Fruit fly (Drosophila melanogaster) whole organism, adult: ENCODE results near the gene Pex2.

Experiments used
- CG11617 ChIP-seq: fragments of 200-800 bp; sonication (Bioruptor generic); optimal IDR thresholded peaks from 2 replicates; lab custom pipeline; 2017; ENCODE audit warnings: mild to moderate bottlenecking, missing biosample characterization, missing genetic modification reagents, missing genetic modification characterization
- CG12768 ChIP-seq: fragments of 200-800 bp; sonication (Bioruptor generic); optimal IDR thresholded peaks from 2 replicates; lab custom pipeline; 2017; ENCODE audit warnings: missing biosample characterization, missing genetic modification characterization, mild to moderate bottlenecking, moderate library complexity, missing genetic modification reagents
- CG14711 ChIP-seq: fragments of 200-800 bp; sonication (Bioruptor generic); optimal IDR thresholded peaks from 2 replicates; lab custom pipeline; 2018; ENCODE audit warnings: missing biosample characterization, mild to moderate bottlenecking, missing genetic modification characterization, moderate library complexity
- CG1620 ChIP-seq: fragments of 200-800 bp; sonication (Bioruptor generic); optimal IDR thresholded peaks from 2 replicates; lab custom pipeline; 2016; ENCODE audit warnings: missing biosample characterization, missing genetic modification characterization
- CG33017 ChIP-seq: fragments of 200-800 bp; sonication (Bioruptor generic); optimal IDR thresholded peaks from 2 replicates; lab custom pipeline; 2018; ENCODE audit warnings: missing biosample characterization, mild to moderate bottlenecking, missing genetic modification characterization, moderate library complexity
- CG5204 ChIP-seq: fragments of 200-800 bp; sonication (Bioruptor generic); optimal IDR thresholded peaks from 2 replicates; lab custom pipeline; 2016; ENCODE audit warnings: missing biosample characterization, missing genetic modification characterization
- CG7045 ChIP-seq: fragments of 200-800 bp; sonication (Bioruptor generic); optimal IDR thresholded peaks from 2 replicates; lab custom pipeline; 2017; ENCODE audit warnings: missing biosample characterization, mild to moderate bottlenecking, missing genetic modification characterization
- CG7101 ChIP-seq: fragments of 200-800 bp; sonication (Bioruptor generic); optimal IDR thresholded peaks from 2 replicates; lab custom pipeline; 2018; ENCODE audit warnings: missing biosample characterization, mild to moderate bottlenecking, missing genetic modification characterization, moderate library complexity
- Clk ChIP-seq: fragments of 200-800 bp; sonication (Bioruptor generic); optimal IDR thresholded peaks from 2 replicates; lab custom pipeline; 2017; ENCODE audit warnings: missing biosample characterization, missing genetic modification characterization
- Crg-1 ChIP-seq: fragments of 200-800 bp; sonication (Bioruptor generic); optimal IDR thresholded peaks from 2 replicates; lab custom pipeline; 2016; ENCODE audit warnings: missing biosample characterization, missing genetic modification characterization
- Hr96 ChIP-seq: fragments of 200-800 bp; sonication (Bioruptor generic); optimal IDR thresholded peaks from 2 replicates; lab custom pipeline; 2016; ENCODE audit warnings: missing biosample characterization, missing genetic modification characterization
- Mnt ChIP-seq: fragments of 200-800 bp; sonication (Bioruptor generic); optimal IDR thresholded peaks from 2 replicates; lab custom pipeline; 2016; ENCODE audit warnings: missing biosample characterization, mild to moderate bottlenecking, missing genetic modification characterization
- bab1 ChIP-seq: fragments of 200-800 bp; sonication (Bioruptor generic); optimal IDR thresholded peaks from 3 replicates; lab custom pipeline; 2019; ENCODE audit warnings: missing biosample characterization, mild to moderate bottlenecking, missing genetic modification characterization, moderate library complexity
- cic ChIP-seq: fragments of 200-800 bp; sonication (Bioruptor generic); optimal IDR thresholded peaks from 2 replicates; lab custom pipeline; 2017; ENCODE audit warnings: missing biosample characterization, mild to moderate bottlenecking, missing genetic modification characterization, moderate library complexity
- cnc ChIP-seq, 2 experiments: fragments of >200 bp; optimal IDR thresholded peaks; 2 replicates each; lab custom pipeline; 2017
- kay ChIP-seq: fragments of 200-800 bp; sonication (Bioruptor generic); peaks from one replicate; lab custom pipeline; 2016; ENCODE audit warnings: missing biosample characterization, missing genetic modification characterization, borderline replicate concordance
- ovo ChIP-seq: fragments of 200-800 bp; sonication (Bioruptor generic); optimal IDR thresholded peaks from 2 replicates; lab custom pipeline; 2016; ENCODE audit warnings: missing biosample characterization, missing genetic modification characterization
- pad ChIP-seq: fragments of 200-800 bp; sonication (Bioruptor generic); optimal IDR thresholded peaks from 3 replicates; lab custom pipeline; 2017; ENCODE audit warnings: missing biosample characterization, missing genetic modification characterization, mild to moderate bottlenecking, moderate library complexity, missing genetic modification reagents
- tj ChIP-seq: fragments of 200-800 bp; sonication (Bioruptor generic); optimal IDR thresholded peaks from 3 replicates; lab custom pipeline; 2017; ENCODE audit warnings: missing biosample characterization, mild to moderate bottlenecking, missing genetic modification characterization, moderate library complexity
- toe ChIP-seq: fragments of 200-800 bp; sonication (Bioruptor generic); optimal IDR thresholded peaks from 2 replicates; lab custom pipeline; 2016; ENCODE audit warnings: missing biosample characterization, missing genetic modification characterization

Gene Pex2

dm6 chr3L:8323817-8324216 is 15.0 kb upstream of the Pex2 start:
- no peak for TF ChIP-seq CG33017 (tag; lab: Kevin White, UChicago)
- no peak for TF ChIP-seq Mnt

dm6 chr3L:8325559-8325958 is 13.3 kb upstream of the Pex2 start, which contains the start of gene CG34461:
TSS of gene CG34461 (plus strand) at chr3L:8325859.
- no peak for TF ChIP-seq CG33017 (tag; lab: Kevin White, UChicago)
- TF ChIP-seq toe: no peak
- no peak for TF ChIP-seq CG11617 (GFP tag; lab: Kevin White, UChicago)
- TF ChIP-seq pad (GFP tag; lab: Kevin White, UChicago): no peak
- TF ChIP-seq ovo (GFP tag; lab: Kevin White, UChicago): no peak
- no peak for TF ChIP-seq CG7101 (tag; lab: Kevin White, UChicago)
- TF ChIP-seq CG7045: no peak
- no peak for TF ChIP-seq kay (GFP tag; lab: Kevin White, UChicago)
- no peak for TF ChIP-seq Hr96 (GFP tag; lab: Kevin White, UChicago)
- no peak for TF ChIP-seq CG14711 (tag; lab: Kevin White, UChicago)

- no peak for TF ChIP-seq Hr96 (GFP tag; lab: Kevin White, UChicago)
- TF ChIP-seq cic (GFP tag; lab: Kevin White, UChicago): no peak
- no peak for TF ChIP-seq pad (GFP tag; lab: Kevin White, UChicago)
- no peak for TF ChIP-seq Clk (GFP tag; lab: Kevin White, UChicago)
- no peak for TF ChIP-seq CG5204 (GFP tag; lab: Kevin White, UChicago)
- no peak for TF ChIP-seq Mnt
- TF ChIP-seq bab1: no peak
Observed at dm6 chr3L:8328283-8328682, 10.6 kb upstream of the Pex2 start, which contains the start of gene CG34462. TSS of gene CG34462 (plus strand) at chr3L:8328583.

DNA sequence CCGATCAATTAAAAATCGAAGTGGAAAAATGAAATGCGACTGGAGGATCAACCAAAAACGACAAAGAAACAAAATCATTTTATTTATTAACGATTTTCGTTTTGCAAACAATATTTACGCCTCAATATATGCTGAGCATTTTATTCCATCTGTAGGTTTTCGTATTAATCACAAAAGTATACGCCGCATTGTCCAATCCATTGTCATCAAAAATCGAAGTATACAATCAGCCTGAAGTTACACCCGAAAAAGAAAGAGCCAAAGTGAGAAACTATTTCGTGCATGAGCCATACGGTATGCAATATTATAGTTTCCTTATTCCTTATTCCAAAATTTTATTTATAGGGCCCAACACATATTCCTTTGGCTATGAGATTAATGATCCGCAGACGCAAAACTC is 9.8 kb upstream of the Pex2 start:
- TF ChIP-seq toe (no peak), CG1620 (GFP tag; lab: Kevin White, UChicago) (no peak), CG33017 (tag; lab: Kevin White, UChicago) (no peak), Crg-1 (GFP tag; lab: Kevin White, UChicago) (no peak), Clk (GFP tag; lab: Kevin White, UChicago) (no peak), CG11617 (GFP tag; lab: Kevin White, UChicago) (no peak), pad (GFP tag; lab: Kevin White, UChicago) (no peak)

DNA sequence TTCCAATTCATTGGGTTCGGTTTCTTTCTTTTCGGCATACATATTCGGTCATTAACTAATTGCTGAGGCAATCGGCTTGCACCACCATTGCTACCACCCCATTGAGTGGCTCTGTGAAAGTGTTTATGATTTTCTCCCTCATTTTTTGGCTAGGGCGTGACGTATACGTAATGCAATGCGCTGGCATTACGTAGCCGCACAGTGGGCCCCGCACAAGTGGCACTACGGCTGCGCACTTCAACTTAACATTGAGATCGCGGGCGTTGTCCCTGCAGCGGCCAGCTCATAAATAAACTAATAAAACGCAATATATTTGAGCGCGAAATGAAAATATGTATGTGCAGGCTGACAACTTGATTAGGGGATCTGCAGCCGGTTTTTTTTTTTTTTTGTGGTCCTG is 7.4 kb upstream of the Pex2 start:
- TF ChIP-seq cnc (optimal IDR thresholded peaks at IDR 0.05; lab: Kevin White, UChicago) (no peak), CG11617 (GFP tag; lab: Kevin White, UChicago) (no peak), ovo (GFP tag; lab: Kevin White, UChicago) (no peak), CG14711 (tag; lab: Kevin White, UChicago) (no peak), pad (GFP tag; lab: Kevin White, UChicago) (no peak), tj (GFP tag; lab: Kevin White, UChicago) (no peak), toe (no peak), CG1620 (GFP tag; lab: Kevin White, UChicago) (no peak), CG5204 (GFP tag; lab: Kevin White, UChicago) (no peak), CG7101 (tag; lab: Kevin White, UChicago) (no peak), CG7045 (no peak)

DNA sequence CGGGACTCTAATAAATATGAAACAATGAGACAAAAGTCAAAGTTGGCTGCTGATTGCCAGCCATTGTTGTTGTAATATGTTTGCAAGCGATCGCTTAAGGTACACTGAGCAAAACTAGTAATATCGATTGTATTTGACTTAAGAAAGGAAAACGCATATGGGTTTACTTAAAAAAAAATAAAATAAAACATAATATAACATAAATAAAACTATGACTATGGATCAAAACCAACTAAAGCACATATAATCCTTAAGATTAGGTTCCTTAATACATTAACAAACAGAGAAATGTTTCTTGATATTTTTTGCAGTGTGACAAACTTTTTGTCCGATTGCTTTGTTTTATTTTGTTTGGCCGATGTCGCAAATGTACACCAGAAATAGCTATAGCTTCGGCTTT is 5.3 kb upstream of the Pex2 start:
- no peak for TF ChIP-seq CG14711 (tag; lab: Kevin White, UChicago)
- no peak for TF ChIP-seq CG12768 (GFP tag; lab: Kevin White, UChicago)
- TF ChIP-seq kay (GFP tag; lab: Kevin White, UChicago): no peak
- TF ChIP-seq CG33017 (tag; lab: Kevin White, UChicago): no peak
- no peak for TF ChIP-seq cic (GFP tag; lab: Kevin White, UChicago)
- TF ChIP-seq CG1620 (GFP tag; lab: Kevin White, UChicago): no peak
- TF ChIP-seq CG5204 (GFP tag; lab: Kevin White, UChicago): no peak
- TF ChIP-seq Mnt: no peak
- no peak for TF ChIP-seq CG7101 (tag; lab: Kevin White, UChicago)

DNA sequence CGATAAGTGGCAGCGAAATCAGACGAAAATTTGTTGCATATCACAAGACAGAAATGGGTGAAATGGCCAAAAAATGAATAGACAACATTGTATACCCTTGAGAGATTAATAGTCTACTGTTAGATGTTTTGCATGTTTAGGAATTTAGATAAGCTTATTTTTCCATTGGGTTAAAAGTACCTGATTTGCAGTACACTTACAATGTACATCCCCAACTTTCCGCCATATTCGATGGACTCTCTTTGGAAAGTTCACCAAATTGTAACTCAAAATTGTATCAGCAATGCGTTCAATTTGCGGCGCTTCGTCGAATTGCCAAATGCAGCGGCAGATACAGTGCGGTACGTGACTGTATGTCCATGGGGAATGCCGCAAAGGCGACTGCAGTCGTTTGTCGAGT is 4.5 kb upstream of the Pex2 start:
- no peak for TF ChIP-seq CG12768 (GFP tag; lab: Kevin White, UChicago)
- TF ChIP-seq CG7101 (tag; lab: Kevin White, UChicago): no peak
- no peak for TF ChIP-seq cnc (optimal IDR thresholded peaks at IDR 0.05; lab: Kevin White, UChicago)
- TF ChIP-seq Crg-1 (GFP tag; lab: Kevin White, UChicago): no peak
- no peak for TF ChIP-seq Hr96 (GFP tag; lab: Kevin White, UChicago)
- TF ChIP-seq CG7045: no peak
- no peak for TF ChIP-seq kay (GFP tag; lab: Kevin White, UChicago)
- TF ChIP-seq CG14711 (tag; lab: Kevin White, UChicago): no peak

dm6 chr3L:8336372-8336771 is 2.5 kb upstream of the Pex2 start, which contains the start of gene Cpr66Cb:
TSS of gene Cpr66Cb (plus strand) at chr3L:8336672.
- TF ChIP-seq CG7101 (tag; lab: Kevin White, UChicago) (no peak), toe (no peak), cnc (optimal IDR thresholded peaks at IDR 0.05; lab: Kevin White, UChicago) (no peak), CG5204 (GFP tag; lab: Kevin White, UChicago) (no peak)
